Fruit fly (Drosophila melanogaster) whole organism, embryonic: ENCODE measurements around the gene CG5849.

ENCODE experiments used
- Adf1 ChIP-seq: fragments of 200-800 bp; sonication (Bioruptor generic); IDR thresholded peaks from 2 replicates; pipeline ENCODE4 v1.3.6; 2022; ENCODE audit warnings: missing biosample characterization, missing genetic modification characterization
- CG2199 ChIP-seq: fragments of 200-800 bp; sonication (Bioruptor generic); IDR thresholded peaks from 3 replicates; pipeline ENCODE4 v1.3.6; 2022; ENCODE audit warnings: missing biosample characterization, missing genetic modification characterization
- NC2β ChIP-seq: fragments of 200-800 bp; sonication (Bioruptor generic); optimal IDR thresholded peaks from 2 replicates; lab custom pipeline; 2016; ENCODE audit warnings: missing biosample characterization, missing genetic modification characterization
- Nf-YA ChIP-seq: fragments of 200-800 bp; sonication (Bioruptor generic); IDR thresholded peaks from 2 replicates; pipeline ENCODE4 v1.3.6; 2022; ENCODE audit warnings: missing biosample characterization, missing genetic modification characterization
- br ChIP-seq: fragments of >200 bp; optimal IDR thresholded peaks from 2 replicates; lab custom pipeline; 2017
- cato ChIP-seq: fragments of 200-800 bp; sonication (Bioruptor generic); optimal IDR thresholded peaks from 2 replicates; lab custom pipeline; 2016; ENCODE audit warnings: missing biosample characterization, missing genetic modification characterization, borderline replicate concordance
- exex ChIP-seq: fragments of 200-800 bp; sonication (Bioruptor generic); optimal IDR thresholded peaks from 4 replicates; lab custom pipeline; 2018; ENCODE audit warnings: missing biosample characterization, mild to moderate bottlenecking, missing genetic modification characterization, moderate library complexity
- insv ChIP-seq, 2 experiments: fragments of 200-800 bp; sonication (Bioruptor generic); optimal IDR thresholded peaks; 3 replicates each; lab custom pipeline; 2016 to 2018; ENCODE audit warnings: missing biosample characterization in 2 of 2, missing genetic modification characterization in 2 of 2
- lab ChIP-seq: fragments of 200-800 bp; sonication (Bioruptor generic); optimal IDR thresholded peaks from 3 replicates; lab custom pipeline; 2017; ENCODE audit warnings: missing biosample characterization, missing genetic modification characterization, mild to moderate bottlenecking, moderate library complexity, missing genetic modification reagents
- scrt ChIP-seq: fragments of 200-800 bp; sonication (Bioruptor generic); optimal IDR thresholded peaks from 2 replicates; lab custom pipeline; 2018; ENCODE audit warnings: missing biosample characterization, mild to moderate bottlenecking, missing genetic modification characterization, moderate library complexity
- tio ChIP-seq: fragments of 200-800 bp; sonication (Bioruptor generic); optimal IDR thresholded peaks from 2 replicates; lab custom pipeline; 2017; ENCODE audit warnings: missing biosample characterization, missing genetic modification characterization, inconsistent platforms

dm6 chr3R:21782295-21782922, 42.5 kb downstream of the CG5849 start, which contains the start of gene tsl:
- TF ChIP-seq scrt (GFP tag; lab: Kevin White, UChicago) (no peak), cato (no peak), exex (tag; lab: Kevin White, UChicago) (no peak), insv (GFP tag; optimal IDR thresholded peaks at IDR 0.05; lab: Kevin White, UChicago) (no peak), Nf-YA (GFP tag; lab: Robert Waterston, UW) (no peak), NC2β (GFP tag; lab: Kevin White, UChicago) (no peak), lab (no peak), Adf1 (GFP tag; lab: Robert Waterston, UW) (peak; percentile 9; the same call in 1 of the 2 replicates), tio (GFP tag; lab: Kevin White, UChicago) (no peak), CG2199 (GFP tag; lab: Robert Waterston, UW) (peak; percentile 87), br (lab: Kevin White, UChicago) (no peak)
